Fruit fly (Drosophila melanogaster) whole organism, pupa: ENCODE data around the gene mldr.

ENCODE experiments used
- CG10348 ChIP-seq: fragments of 200-800 bp; sonication (Bioruptor generic); IDR thresholded peaks from 2 replicates; pipeline ENCODE4 v1.3.6; 2022; ENCODE audit warnings: missing biosample characterization, missing genetic modification characterization
- CG12605 ChIP-seq: fragments of 200-800 bp; sonication (Bioruptor generic); IDR thresholded peaks from 2 replicates; pipeline ENCODE4 v1.3.6; 2022; ENCODE audit warnings: missing biosample characterization, missing genetic modification characterization
- CG13204 ChIP-seq: fragments of 200-800 bp; sonication (Bioruptor generic); optimal IDR thresholded peaks from 2 replicates; lab custom pipeline; 2018; ENCODE audit warnings: missing biosample characterization, mild to moderate bottlenecking, missing genetic modification characterization, moderate library complexity
- CG15710 ChIP-seq: fragments of 200-800 bp; sonication (Bioruptor generic); optimal IDR thresholded peaks from 2 replicates; lab custom pipeline; 2018; ENCODE audit warnings: missing biosample characterization, mild to moderate bottlenecking, missing genetic modification characterization, moderate library complexity
- CG32121 ChIP-seq: fragments of 200-800 bp; sonication (Bioruptor generic); IDR thresholded peaks from 2 replicates; pipeline ENCODE4 v1.3.6; 2022; ENCODE audit warnings: missing biosample characterization, missing genetic modification characterization
- CG4496 ChIP-seq: fragments of 200-800 bp; sonication (Bioruptor generic); IDR thresholded peaks from 3 replicates; pipeline ENCODE4 v1.3.6; 2022; ENCODE audit warnings: missing biosample characterization, missing genetic modification characterization
- CG8159 ChIP-seq: fragments of 200-800 bp; sonication (Bioruptor generic); optimal IDR thresholded peaks from 3 replicates; lab custom pipeline; 2018; ENCODE audit warnings: missing biosample characterization, mild to moderate bottlenecking, missing genetic modification characterization, moderate library complexity
- CG9948 ChIP-seq: fragments of 200-800 bp; sonication (Bioruptor generic); optimal IDR thresholded peaks from 2 replicates; lab custom pipeline; 2018; ENCODE audit warnings: missing biosample characterization, mild to moderate bottlenecking, missing genetic modification characterization, moderate library complexity
- D1 ChIP-seq: fragments of 200-800 bp; sonication (Bioruptor generic); optimal IDR thresholded peaks from 2 replicates; lab custom pipeline; 2018; ENCODE audit warnings: missing biosample characterization, mild to moderate bottlenecking, missing genetic modification characterization, moderate library complexity
- EcR ChIP-seq: fragments of 200-800 bp; sonication (Bioruptor generic); optimal IDR thresholded peaks from 3 replicates; lab custom pipeline; 2019; ENCODE audit warnings: missing biosample characterization, missing genetic modification characterization, mild to moderate bottlenecking, moderate library complexity, missing genetic modification reagents
- Ets98B ChIP-seq: fragments of 200-800 bp; sonication (Bioruptor generic); IDR thresholded peaks from 2 replicates; pipeline ENCODE4 v1.3.6; 2022; ENCODE audit warnings: missing biosample characterization, missing genetic modification characterization
- Pif1A ChIP-seq: fragments of 200-800 bp; sonication (Bioruptor generic); optimal IDR thresholded peaks from 3 replicates; lab custom pipeline; 2016; ENCODE audit warnings: missing biosample characterization, missing genetic modification characterization
- Snoo ChIP-seq: fragments of 200-800 bp; sonication (Bioruptor generic); optimal IDR thresholded peaks from 3 replicates; lab custom pipeline; 2017; ENCODE audit warnings: missing biosample characterization, mild to moderate bottlenecking, missing genetic modification characterization, inconsistent platforms
- rn ChIP-seq: fragments of 200-800 bp; sonication (Bioruptor generic); IDR thresholded peaks from 2 replicates; pipeline ENCODE4 v1.3.6; 2022; ENCODE audit warnings: missing biosample characterization, missing genetic modification characterization

- TF ChIP-seq CG9948 (tag; lab: Kevin White, UChicago) (no peak), CG15710 (tag; lab: Kevin White, UChicago) (no peak), CG32121 (GFP tag; lab: Robert Waterston, UW) (no peak), D1 (tag; lab: Kevin White, UChicago) (no peak), EcR (GFP tag; lab: Kevin White, UChicago) (no peak), Ets98B (no peak; the same call in 1 of the 2 replicates), Snoo (tag; lab: Kevin White, UChicago) (no peak), CG12605 (GFP tag; lab: Robert Waterston, UW) (no peak), Pif1A (GFP tag; lab: Kevin White, UChicago) (no peak), CG4496 (GFP tag; lab: Robert Waterston, UW) (no peak), CG13204 (GFP tag; lab: Kevin White, UChicago) (no peak), CG8159 (no peak), rn (no peak), CG10348 (GFP tag; lab: Robert Waterston, UW) (no peak)
Observed at dm6 chrX:6276590-6276989, 14.5 kb upstream of the mldr start, which contains the start of gene CG3566.
